Fruit fly (Drosophila melanogaster): Measurements from ENCODE around the gene Alp1.

Alp1 gene

DNA sequence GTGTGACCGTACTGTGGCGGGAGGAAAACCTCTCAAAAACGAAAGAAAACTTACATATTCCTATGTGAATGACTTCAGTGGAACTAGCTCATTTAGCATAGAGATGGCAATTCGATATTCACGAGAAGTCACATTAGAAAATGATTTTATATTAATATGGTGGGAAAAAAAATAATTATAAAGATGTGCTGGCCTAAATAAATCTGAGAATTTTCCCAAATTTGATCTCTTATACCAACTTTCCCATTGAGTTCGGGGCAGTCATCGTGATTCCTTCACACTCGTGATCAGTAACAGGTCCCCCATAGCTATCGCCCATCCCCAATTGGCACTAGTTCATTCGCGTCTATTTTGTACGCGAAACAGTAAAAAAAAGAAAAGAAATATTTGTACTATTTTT, 11.5 kb downstream of the Alp1 start, which contains the start of the genes barc and Aef1 (continued):
- peak; percentile 84 for TF ChIP-seq dan (GFP tag; IDR thresholded peaks at IDR 0.05)
- peak; percentile 91 for TF ChIP-seq CG16815 (GFP tag; optimal IDR thresholded peaks at IDR 0.05)
- TF ChIP-seq CG3065 (GFP tag; optimal IDR thresholded peaks at IDR 0.05) = peak; percentile 70
- peak; percentile 36 for TF ChIP-seq CG3163 (GFP tag; optimal IDR thresholded peaks at IDR 0.05)
- peak; percentile 99 for TF ChIP-seq CG15514 (GFP tag; optimal IDR thresholded peaks at IDR 0.05)
- peak; percentile 66 for TF ChIP-seq CG3407 (GFP tag; optimal IDR thresholded peaks at IDR 0.05)
- peak; percentile 86 for TF ChIP-seq CG8944 (GFP tag; optimal IDR thresholded peaks at IDR 0.05)
- TF ChIP-seq ash1 (GFP tag; optimal IDR thresholded peaks at IDR 0.05) = no peak
- TF ChIP-seq HHEX (GFP tag; optimal IDR thresholded peaks at IDR 0.05) = peak; percentile 18
- peak; percentile 72 for TF ChIP-seq CG4328 (GFP tag; optimal IDR thresholded peaks at IDR 0.05)
- TF ChIP-seq Sry-δ (GFP tag; optimal IDR thresholded peaks at IDR 0.05) = peak; percentile 93
- TF ChIP-seq CG17912 (GFP tag; optimal IDR thresholded peaks at IDR 0.05) = no peak
- TF ChIP-seq Mes4 (GFP tag; optimal IDR thresholded peaks at IDR 0.05) = peak; percentile 49
- peak; percentile 95 for TF ChIP-seq croc (GFP tag; conservative IDR thresholded peaks at IDR 0.05)
- TF ChIP-seq nerfin-2 (GFP tag; IDR thresholded peaks at IDR 0.05; ENCODE audit: partially characterized antibody) = peak; percentile 67
- peak; percentile 82 for TF ChIP-seq lab (GFP tag; optimal IDR thresholded peaks at IDR 0.05)
- TF ChIP-seq CG16813 (GFP tag; IDR thresholded peaks at IDR 0.05; ENCODE audit: partially characterized antibody) = peak; percentile 94
- TF ChIP-seq Nf-YA (GFP tag; IDR thresholded peaks at IDR 0.05) = 0 out of 2 replicates have a peak, but pooled peaks have one; percentile 31
- TF ChIP-seq org-1 (GFP tag; optimal IDR thresholded peaks at IDR 0.05) = peak; percentile 34
- peak; percentile 68 for TF ChIP-seq CG11723 (GFP tag; optimal IDR thresholded peaks at IDR 0.05)
- peak; percentile 89 for TF ChIP-seq Ssrp (tag; optimal IDR thresholded peaks at IDR 0.05)
- peak; percentile 88 for TF ChIP-seq Atf3 (GFP tag; optimal IDR thresholded peaks at IDR 0.05)
- TF ChIP-seq inv (GFP tag; IDR thresholded peaks at IDR 0.05; ENCODE audit: partially characterized antibody) = peak; percentile 91
- no peak for TF ChIP-seq dimm (GFP tag; IDR thresholded peaks at IDR 0.05)
- TF ChIP-seq Elba2 (GFP tag; optimal IDR thresholded peaks at IDR 0.05) = peak; percentile 86
- TF ChIP-seq E2f2 (GFP tag; IDR thresholded peaks at IDR 0.05) = peak; percentile 61
- TF ChIP-seq chinmo (GFP tag; IDR thresholded peaks at IDR 0.05; ENCODE audit: partially characterized antibody) = no peak
- TF ChIP-seq CG4820 (GFP tag; optimal IDR thresholded peaks at IDR 0.05) = peak; percentile 87
- no peak for TF ChIP-seq cad (GFP tag; optimal IDR thresholded peaks at IDR 0.05)
- TF ChIP-seq CG7839 (tag; optimal IDR thresholded peaks at IDR 0.05) = peak; percentile 88
- peak; percentile 73; the same call in 2 of the 3 replicates for TF ChIP-seq CG6791 (GFP tag; IDR thresholded peaks at IDR 0.05; ENCODE audit: partially characterized antibody)
- TF ChIP-seq kah (GFP tag; optimal IDR thresholded peaks at IDR 0.05) = peak; percentile 43
- TF ChIP-seq Ets65A (GFP tag) = peak; percentile 99
- TF ChIP-seq ken (GFP tag; IDR thresholded peaks at IDR 0.05) = peak; percentile 80
- TF ChIP-seq Mad (GFP tag; optimal IDR thresholded peaks at IDR 0.05) = peak; percentile 87
- TF ChIP-seq Doc2 (GFP tag; IDR thresholded peaks at IDR 0.05) = peak; percentile 45; the same call in 1 of the 2 replicates
- peak; percentile 77 for TF ChIP-seq CG17328 (GFP tag; IDR thresholded peaks at IDR 0.05)
- TF ChIP-seq CG4707 (GFP tag; optimal IDR thresholded peaks at IDR 0.05) = no peak
- peak; percentile 81 for TF ChIP-seq Sox102F (GFP tag; optimal IDR thresholded peaks at IDR 0.05)
- peak; percentile 62 for TF ChIP-seq tup (GFP tag; optimal IDR thresholded peaks at IDR 0.05)
- TF ChIP-seq Nf-YC (tag; optimal IDR thresholded peaks at IDR 0.05) = peak; percentile 72
- peak; percentile 93 for TF ChIP-seq Dbx (GFP tag; IDR thresholded peaks at IDR 0.05)
- TF ChIP-seq rib (GFP tag; IDR thresholded peaks at IDR 0.05) = peak; percentile 75
- TF ChIP-seq Lpt (GFP tag; optimal IDR thresholded peaks at IDR 0.05) = no peak
- peak; percentile 71 for TF ChIP-seq CG8765 (GFP tag; IDR thresholded peaks at IDR 0.05)
- peak; percentile 94; the same call in 2 of the 3 replicates for TF ChIP-seq CG17361 (GFP tag; IDR thresholded peaks at IDR 0.05)
- TF ChIP-seq cato (GFP tag; optimal IDR thresholded peaks at IDR 0.05; ENCODE audit: borderline replicate concordance) = peak; percentile 80
- TF ChIP-seq Aef1 (GFP tag; IDR thresholded peaks at IDR 0.05) = peak; percentile 98
- TF ChIP-seq bowl (GFP tag; IDR thresholded peaks at IDR 0.05) = no peak
- TF ChIP-seq fd96Cb (tag; optimal IDR thresholded peaks at IDR 0.05) = peak; percentile 86
- no peak for TF ChIP-seq run (tag; optimal IDR thresholded peaks at IDR 0.05)

Data from whole organism, embryonic.